Fruit fly (Drosophila melanogaster) whole organism, embryonic: ENCODE measurements around the gene ebd1.

ENCODE experiments used
- CG10209 ChIP-seq: fragments of 200-800 bp; sonication (Bioruptor generic); optimal IDR thresholded peaks from 3 replicates; lab custom pipeline; 2017; ENCODE audit warnings: missing biosample characterization, mild to moderate bottlenecking, missing genetic modification characterization, missing genetic modification reagents
- CG10543 ChIP-seq: fragments of 200-800 bp; sonication (Bioruptor generic); optimal IDR thresholded peaks from 3 replicates; lab custom pipeline; 2017; ENCODE audit warnings: missing biosample characterization, mild to moderate bottlenecking, missing genetic modification characterization, moderate library complexity
- CG11085 ChIP-seq: fragments of 200-800 bp; sonication (Bioruptor generic); IDR thresholded peaks from 2 replicates; pipeline ENCODE4 v1.3.6; 2022; ENCODE audit warnings: missing biosample characterization, missing genetic modification characterization
- CG12219 ChIP-seq: fragments of 200-800 bp; sonication (Bioruptor generic); optimal IDR thresholded peaks from 3 replicates; lab custom pipeline; 2018; ENCODE audit warnings: missing biosample characterization, mild to moderate bottlenecking, missing genetic modification characterization
- CG12659 ChIP-seq: fragments of 200-800 bp; sonication (Bioruptor generic); optimal IDR thresholded peaks from 3 replicates; lab custom pipeline; 2017; ENCODE audit warnings: mild to moderate bottlenecking, missing biosample characterization, missing genetic modification reagents, missing genetic modification characterization
- CG12769 ChIP-seq: fragments of 200-800 bp; sonication (Bioruptor generic); optimal IDR thresholded peaks from 2 replicates; lab custom pipeline; 2019; ENCODE audit warnings: missing biosample characterization, mild to moderate bottlenecking, missing genetic modification characterization, moderate library complexity
- CG12942 ChIP-seq: fragments of 200-800 bp; sonication (Bioruptor generic); optimal IDR thresholded peaks from 3 replicates; lab custom pipeline; 2016; ENCODE audit warnings: missing biosample characterization, missing genetic modification characterization
- CG13296 ChIP-seq: fragments of 200-800 bp; sonication (Bioruptor generic); optimal IDR thresholded peaks from 3 replicates; lab custom pipeline; 2018; ENCODE audit warnings: missing biosample characterization, mild to moderate bottlenecking, missing genetic modification characterization
- CG13775 ChIP-seq: fragments of 200-800 bp; sonication (Bioruptor generic); optimal IDR thresholded peaks from 3 replicates; lab custom pipeline; 2017; ENCODE audit warnings: missing biosample characterization, mild to moderate bottlenecking, missing genetic modification characterization
- CG1529 ChIP-seq: fragments of 200-800 bp; sonication (Bioruptor generic); optimal IDR thresholded peaks from 3 replicates; lab custom pipeline; 2018; ENCODE audit warnings: missing biosample characterization, missing genetic modification characterization
- CG1602 ChIP-seq: fragments of 200-800 bp; sonication (Bioruptor generic); optimal IDR thresholded peaks from 3 replicates; lab custom pipeline; 2016; ENCODE audit warnings: missing biosample characterization, missing genetic modification characterization
- CG17802 ChIP-seq: fragments of 200-800 bp; sonication (Bioruptor generic); optimal IDR thresholded peaks from 2 replicates; lab custom pipeline; 2018; ENCODE audit warnings: missing biosample characterization, mild to moderate bottlenecking, missing genetic modification characterization, moderate library complexity
- CG18599 ChIP-seq: fragments of 200-800 bp; sonication (Bioruptor generic); optimal IDR thresholded peaks from 3 replicates; lab custom pipeline; 2017; ENCODE audit warnings: missing biosample characterization, missing genetic modification characterization, mild to moderate bottlenecking, moderate library complexity, missing genetic modification reagents
- CG2129 ChIP-seq: fragments of 200-800 bp; sonication (Bioruptor generic); IDR thresholded peaks from 2 replicates; pipeline ENCODE4 v1.3.6; 2022; ENCODE audit warnings: missing biosample characterization, missing genetic modification characterization; ENCODE audit not compliant: partially characterized antibody
- CG3163 ChIP-seq: fragments of 200-800 bp; sonication (Bioruptor generic); optimal IDR thresholded peaks from 3 replicates; lab custom pipeline; 2016; ENCODE audit warnings: missing biosample characterization, missing genetic modification characterization
- CG6272 ChIP-seq: fragments of 200-800 bp; sonication (Bioruptor generic); IDR thresholded peaks from 2 replicates; pipeline ENCODE4 v1.3.6; 2022; ENCODE audit warnings: missing biosample characterization, missing genetic modification characterization
- CG9876 ChIP-seq: fragments of 200-800 bp; sonication (Bioruptor generic); optimal IDR thresholded peaks from 2 replicates; lab custom pipeline; 2016; ENCODE audit warnings: missing biosample characterization, missing genetic modification characterization
- Dfd ChIP-seq, 2 experiments: fragments of >200 bp; optimal IDR thresholded peaks; 2 replicates each; lab custom pipeline; 2017; ENCODE audit warnings: missing biosample characterization in 2 of 2, missing genetic modification characterization in 2 of 2
- Doc3 ChIP-seq: fragments of 200-800 bp; sonication (Bioruptor generic); IDR thresholded peaks from 3 replicates; pipeline ENCODE4 v1.3.6; 2022; ENCODE audit warnings: missing biosample characterization, missing genetic modification characterization; ENCODE audit not compliant: partially characterized antibody
- Fer1 ChIP-seq: fragments of 200-800 bp; sonication (Bioruptor generic); optimal IDR thresholded peaks from 2 replicates; lab custom pipeline; 2017; ENCODE audit warnings: missing biosample characterization, mild to moderate bottlenecking, missing genetic modification characterization
- HLHmδ ChIP-seq: fragments of 200-800 bp; sonication (Bioruptor generic); optimal IDR thresholded peaks from 2 replicates; lab custom pipeline; 2018; ENCODE audit warnings: missing biosample characterization, mild to moderate bottlenecking, missing genetic modification characterization, moderate library complexity
- Hr3 ChIP-seq: fragments of 200-800 bp; sonication (Bioruptor generic); optimal IDR thresholded peaks from 3 replicates; lab custom pipeline; 2016; ENCODE audit warnings: missing biosample characterization, missing genetic modification characterization
- Hsf ChIP-seq: fragments of 200-800 bp; sonication (Bioruptor generic); optimal IDR thresholded peaks from 3 replicates; lab custom pipeline; 2016; ENCODE audit warnings: missing biosample characterization, missing genetic modification characterization
- Oaz ChIP-seq: fragments of 200-800 bp; sonication (Bioruptor generic); IDR thresholded peaks from 2 replicates; pipeline ENCODE4 v1.3.6; 2022; ENCODE audit warnings: missing biosample characterization, missing genetic modification characterization
- Poxn ChIP-seq: fragments of 200-800 bp; sonication (Bioruptor generic); IDR thresholded peaks from 2 replicates; pipeline ENCODE4 v1.3.6; 2022; ENCODE audit warnings: missing biosample characterization, missing genetic modification characterization
- Side ChIP-seq: fragments of 200-800 bp; sonication (Bioruptor generic); optimal IDR thresholded peaks from 2 replicates; lab custom pipeline; 2016; ENCODE audit warnings: missing biosample characterization, missing genetic modification characterization
- Six4 ChIP-seq: fragments of 200-800 bp; sonication (Bioruptor generic); optimal IDR thresholded peaks from 2 replicates; lab custom pipeline; 2016; ENCODE audit warnings: missing biosample characterization, missing genetic modification characterization
- TFAM ChIP-seq: fragments of 200-800 bp; sonication (Bioruptor generic); optimal IDR thresholded peaks from 2 replicates; lab custom pipeline; 2017; ENCODE audit warnings: missing biosample characterization, missing genetic modification characterization, inconsistent platforms
- Trl ChIP-seq, 3 experiments: fragments of >200 bp in 2 of 3; fragments of 200-800 bp in 1 of 3; sonication (Bioruptor generic) in 1 of 3; optimal IDR thresholded peaks; 2 replicates in 1 of 3; 3 replicates in 2 of 3; lab custom pipeline; 2016 to 2017; ENCODE audit warnings: missing biosample characterization in 1 of 3, missing genetic modification characterization in 1 of 3
- bbx ChIP-seq: fragments of 200-800 bp; sonication (Bioruptor generic); IDR thresholded peaks from 2 replicates; pipeline ENCODE4 v1.3.6; 2022; ENCODE audit warnings: missing biosample characterization, missing genetic modification characterization; ENCODE audit not compliant: partially characterized antibody
- chif ChIP-seq, 2 experiments: fragments of 200-800 bp; sonication (Bioruptor generic); optimal IDR thresholded peaks; 3 replicates each; lab custom pipeline; 2016; ENCODE audit warnings: missing biosample characterization in 2 of 2, missing genetic modification characterization in 2 of 2
- crp ChIP-seq, 2 experiments: fragments of 200-800 bp; sonication (Bioruptor generic); optimal IDR thresholded peaks; 2 replicates in 1 of 2; 3 replicates in 1 of 2; lab custom pipeline; 2017; ENCODE audit warnings: missing biosample characterization in 2 of 2, missing genetic modification characterization in 2 of 2, mild to moderate bottlenecking in 1 of 2, moderate library complexity in 1 of 2
- danr ChIP-seq: fragments of 200-800 bp; sonication (Bioruptor generic); IDR thresholded peaks from 2 replicates; pipeline ENCODE4 v1.3.6; 2022; ENCODE audit warnings: missing biosample characterization, missing genetic modification characterization
- dati ChIP-seq: fragments of 200-800 bp; sonication (Bioruptor generic); IDR thresholded peaks from 2 replicates; pipeline ENCODE4 v1.3.6; 2022; ENCODE audit warnings: missing biosample characterization, missing genetic modification characterization
- dpn ChIP-seq, 2 experiments: fragments of 200-800 bp; sonication (Bioruptor generic); optimal IDR thresholded peaks; 3 replicates each; lab custom pipeline; 2016; ENCODE audit warnings: missing biosample characterization in 2 of 2, missing genetic modification characterization in 2 of 2
- fd64A ChIP-seq: fragments of 200-800 bp; sonication (Bioruptor generic); optimal IDR thresholded peaks from 3 replicates; lab custom pipeline; 2018; ENCODE audit warnings: missing biosample characterization, mild to moderate bottlenecking, missing genetic modification characterization
- fd96Cb ChIP-seq: fragments of 200-800 bp; sonication (Bioruptor generic); optimal IDR thresholded peaks from 2 replicates; lab custom pipeline; 2018; ENCODE audit warnings: missing biosample characterization, mild to moderate bottlenecking, missing genetic modification characterization, moderate library complexity
- gcm2 ChIP-seq: fragments of 200-800 bp; sonication (Bioruptor generic); optimal IDR thresholded peaks from 2 replicates; lab custom pipeline; 2016; ENCODE audit warnings: missing biosample characterization, missing genetic modification characterization
- gsb-n ChIP-seq: fragments of 200-800 bp; sonication (Bioruptor generic); optimal IDR thresholded peaks from 3 replicates; lab custom pipeline; 2018; ENCODE audit warnings: missing biosample characterization, mild to moderate bottlenecking, missing genetic modification characterization
- h ChIP-seq: fragments of >200 bp; optimal IDR thresholded peaks from 2 replicates; lab custom pipeline; 2017
- inv ChIP-seq: fragments of 200-800 bp; sonication (Bioruptor generic); IDR thresholded peaks from 2 replicates; pipeline ENCODE4 v1.3.6; 2022; ENCODE audit warnings: missing biosample characterization, missing genetic modification characterization; ENCODE audit not compliant: partially characterized antibody
- kah ChIP-seq: fragments of 200-800 bp; sonication (Bioruptor generic); optimal IDR thresholded peaks from 2 replicates; lab custom pipeline; 2018; ENCODE audit warnings: missing biosample characterization, mild to moderate bottlenecking, missing genetic modification characterization
- pfk ChIP-seq: fragments of 200-800 bp; sonication (Bioruptor generic); optimal IDR thresholded peaks from 2 replicates; lab custom pipeline; 2018; ENCODE audit warnings: missing biosample characterization, mild to moderate bottlenecking, missing genetic modification characterization, moderate library complexity
- phol ChIP-seq: fragments of 200-800 bp; sonication (Bioruptor generic); optimal IDR thresholded peaks from 3 replicates; lab custom pipeline; 2018; ENCODE audit warnings: missing biosample characterization, mild to moderate bottlenecking, missing genetic modification characterization, moderate library complexity
- pros ChIP-seq: fragments of 200-800 bp; sonication (Bioruptor generic); optimal IDR thresholded peaks from 3 replicates; lab custom pipeline; 2019; ENCODE audit warnings: missing biosample characterization, mild to moderate bottlenecking, missing genetic modification characterization, moderate library complexity
- ro ChIP-seq: fragments of 200-800 bp; sonication (Bioruptor generic); IDR thresholded peaks from 2 replicates; pipeline ENCODE4 v1.3.6; 2022; ENCODE audit warnings: missing biosample characterization, missing genetic modification characterization
- sd ChIP-seq: fragments of 200-800 bp; sonication (Bioruptor generic); optimal IDR thresholded peaks from 3 replicates; lab custom pipeline; 2018; ENCODE audit warnings: missing biosample characterization, mild to moderate bottlenecking, missing genetic modification characterization, moderate library complexity
- usp ChIP-seq: fragments of >200 bp; optimal IDR thresholded peaks from 2 replicates; lab custom pipeline; 2017; ENCODE audit warnings: missing biosample characterization, missing genetic modification characterization
- vvl ChIP-seq: fragments of 200-800 bp; sonication (Bioruptor generic); IDR thresholded peaks from 2 replicates; pipeline ENCODE4 v1.3.6; 2022; ENCODE audit warnings: missing biosample characterization, missing genetic modification characterization

Gene ebd1

DNA sequence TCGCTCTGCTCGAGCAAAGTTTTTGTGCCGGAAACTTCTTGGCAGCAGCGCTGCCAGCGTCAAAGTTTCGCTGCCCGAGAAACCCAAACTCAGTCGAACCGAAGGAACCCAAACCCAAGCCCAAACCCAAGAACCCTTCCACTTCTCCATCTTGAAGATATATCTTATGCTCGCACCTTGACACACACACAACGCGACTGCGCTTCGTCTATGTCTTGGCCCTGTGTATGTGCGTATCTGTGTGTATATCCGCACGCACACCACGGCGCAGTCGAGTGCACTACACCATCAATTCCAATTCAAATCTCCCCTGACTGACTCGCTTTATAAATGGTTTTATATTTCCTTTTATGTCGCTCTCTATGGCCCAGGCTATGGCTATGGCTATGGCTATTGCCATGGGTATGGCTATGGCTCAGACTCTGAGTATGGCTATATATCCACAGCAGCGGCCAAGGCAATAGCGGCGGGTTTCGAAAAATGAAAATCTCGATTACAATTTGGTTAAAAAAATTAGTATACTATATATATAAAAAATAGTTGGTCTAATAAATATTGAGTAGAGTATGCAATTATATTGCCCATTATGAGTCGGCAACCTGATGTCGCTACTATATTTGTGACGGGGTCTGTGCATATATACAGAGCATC lies 11.2 kb upstream of the ebd1 start (continued):
- no peak for TF ChIP-seq CG3163
- peak; percentile 92 for TF ChIP-seq kah (GFP tag; lab: Kevin White, UChicago)
- peak; percentile 95 for TF ChIP-seq CG13775 (GFP tag; lab: Kevin White, UChicago)
- peak; percentile 86 for TF ChIP-seq pros (GFP tag; lab: Kevin White, UChicago)
- TF ChIP-seq vvl (GFP tag; lab: Robert Waterston, UW): peak; percentile 98
- peak; percentile 97 for TF ChIP-seq gsb-n (tag; lab: Kevin White, UChicago)
- TF ChIP-seq CG13296 (GFP tag; lab: Kevin White, UChicago): peak; percentile 96
- peak; percentile 88 for TF ChIP-seq Oaz (GFP tag; lab: Robert Waterston, UW)
- TF ChIP-seq CG18599 (GFP tag; lab: Kevin White, UChicago): peak; percentile 98
- no peak for TF ChIP-seq bbx (GFP tag; lab: Robert Waterston, UW)
- no peak for TF ChIP-seq pfk (GFP tag; lab: Kevin White, UChicago)
- peak; percentile 85 for TF ChIP-seq Poxn (GFP tag; lab: Robert Waterston, UW)
- peak; percentile 93 for TF ChIP-seq CG1529 (GFP tag; lab: Kevin White, UChicago)
- peak; percentile 91 for TF ChIP-seq CG12769
- TF ChIP-seq CG9876 (GFP tag; lab: Kevin White, UChicago): peak; percentile 15
- TF ChIP-seq CG17802 (tag; lab: Kevin White, UChicago): peak; percentile 80
- TF ChIP-seq gcm2: peak; percentile 50
- no peak for TF ChIP-seq CG2129
- peak; percentile 77 for TF ChIP-seq Hsf (GFP tag; lab: Kevin White, UChicago)
- TF ChIP-seq chif (GFP tag; optimal IDR thresholded peaks at IDR 0.05; lab: Kevin White, UChicago): peak in 1 of 2 experiments; percentile 64
- peak; percentile 91 for TF ChIP-seq CG6272 (GFP tag; lab: Robert Waterston, UW)
- peak; percentile 96 for TF ChIP-seq CG10209
- TF ChIP-seq ro: peak; percentile 84
- no peak for TF ChIP-seq Side (GFP tag; lab: Kevin White, UChicago)
- TF ChIP-seq Doc3: no peak
- TF ChIP-seq Fer1 (GFP tag; lab: Kevin White, UChicago): peak; percentile 97
- peak in 1 of 2 experiments; percentile 57 for TF ChIP-seq crp (GFP tag; optimal IDR thresholded peaks at IDR 0.05; lab: Kevin White, UChicago)
- TF ChIP-seq CG12659 (GFP tag; lab: Kevin White, UChicago): peak; percentile 96
- peak; percentile 82 for TF ChIP-seq TFAM (GFP tag; lab: Kevin White, UChicago)
- peak; percentile 93 for TF ChIP-seq Hr3 (GFP tag; lab: Kevin White, UChicago)
- peak; percentile 80 for TF ChIP-seq CG12942 (GFP tag; lab: Kevin White, UChicago)
- TF ChIP-seq CG12219 (GFP tag; lab: Kevin White, UChicago): peak; percentile 95
- TF ChIP-seq dati (GFP tag; lab: Robert Waterston, UW): peak; percentile 91
- peak; percentile 90 for TF ChIP-seq CG1602
- TF ChIP-seq fd64A (GFP tag; lab: Kevin White, UChicago): peak; percentile 89
- TF ChIP-seq fd96Cb: peak; percentile 97
- no peak for TF ChIP-seq Trl (optimal IDR thresholded peaks at IDR 0.05; lab: Kevin White, UChicago)
- TF ChIP-seq Trl (GFP tag; optimal IDR thresholded peaks at IDR 0.05; lab: Kevin White, UChicago): peak; percentile 61
- no peak for TF ChIP-seq HLHmδ
- peak; percentile 85 for TF ChIP-seq CG11085 (GFP tag; lab: Robert Waterston, UW)
- peak; percentile 62 for TF ChIP-seq CG10543 (GFP tag; lab: Kevin White, UChicago)
- peak; percentile 91 for TF ChIP-seq Six4
- no peak for TF ChIP-seq h (lab: Kevin White, UChicago)
- no peak for TF ChIP-seq Dfd (GFP tag; optimal IDR thresholded peaks at IDR 0.05; lab: Kevin White, UChicago)
- peak; percentile 76 for TF ChIP-seq sd (tag; lab: Kevin White, UChicago)
- no peak for TF ChIP-seq usp
- peak; percentile 92 for TF ChIP-seq danr
- peak; percentile 96 for TF ChIP-seq phol (tag; lab: Kevin White, UChicago)
- TF ChIP-seq dpn (GFP tag; optimal IDR thresholded peaks at IDR 0.05; lab: Kevin White, UChicago): peak; percentile 66 to 92
- TF ChIP-seq inv (GFP tag; lab: Robert Waterston, UW): no peak
